Worm (Caenorhabditis elegans): ENCODE data around the gene ubh-4.

The ubh-4 gene

DNA sequence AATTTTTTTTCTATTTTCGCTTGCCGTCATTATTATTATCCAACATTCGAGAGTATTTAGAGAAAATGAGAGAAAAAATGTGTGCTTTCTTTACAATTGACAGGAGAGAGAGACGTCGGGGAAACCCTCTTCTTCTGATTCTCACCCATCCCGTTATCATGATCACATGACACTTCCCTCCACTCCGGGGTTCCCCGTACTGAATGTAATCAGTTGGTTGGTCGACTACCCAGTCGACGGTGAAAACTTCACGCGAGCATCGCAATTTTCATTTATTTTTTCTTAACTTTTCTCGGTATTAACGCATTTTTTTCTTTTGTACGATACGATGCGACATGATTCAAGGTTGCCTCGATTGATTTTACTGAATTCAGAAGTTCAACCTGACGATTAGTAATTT is 23.2 kb downstream of the ubh-4 start:
- TF ChIP-seq ama-1 (optimal IDR thresholded peaks at IDR 0.05) (peak; percentile 81), snpc-4 (tag; optimal IDR thresholded peaks at IDR 0.05) (no peak), ceh-28 (tag; optimal IDR thresholded peaks at IDR 0.05) (peak; percentile 4), nhr-43 (tag; optimal IDR thresholded peaks at IDR 0.05; ENCODE audit: poor library complexity, severe bottlenecking) (peak; percentile 47), nhr-23 (tag; optimal IDR thresholded peaks at IDR 0.05) (peak; percentile 1), aly-2 (tag; optimal IDR thresholded peaks at IDR 0.05) (no peak), elt-3 (tag; optimal IDR thresholded peaks at IDR 0.05) (peak in 1 of 3 experiments; percentile 5), ztf-11 (tag; optimal IDR thresholded peaks at IDR 0.05) (no peak), pha-4 (tag; optimal IDR thresholded peaks at IDR 0.05) (peak; percentile 23), fkh-10 (GFP tag; optimal IDR thresholded peaks at IDR 0.05) (no peak), pqm-1 (tag; optimal IDR thresholded peaks at IDR 0.05) (peak; percentile 70), sea-2 (GFP tag; optimal IDR thresholded peaks at IDR 0.05) (no peak), nfya-1 (tag; optimal IDR thresholded peaks at IDR 0.05; ENCODE audit: insufficient read depth) (peak; percentile 57), lin-39 (tag; optimal IDR thresholded peaks at IDR 0.05) (no peak), elt-2 (tag; optimal IDR thresholded peaks at IDR 0.05) (peak; percentile 68), nhr-77 (tag; optimal IDR thresholded peaks at IDR 0.05) (no peak), jun-1 (tag; optimal IDR thresholded peaks at IDR 0.05) (peak; percentile 26)

DNA sequence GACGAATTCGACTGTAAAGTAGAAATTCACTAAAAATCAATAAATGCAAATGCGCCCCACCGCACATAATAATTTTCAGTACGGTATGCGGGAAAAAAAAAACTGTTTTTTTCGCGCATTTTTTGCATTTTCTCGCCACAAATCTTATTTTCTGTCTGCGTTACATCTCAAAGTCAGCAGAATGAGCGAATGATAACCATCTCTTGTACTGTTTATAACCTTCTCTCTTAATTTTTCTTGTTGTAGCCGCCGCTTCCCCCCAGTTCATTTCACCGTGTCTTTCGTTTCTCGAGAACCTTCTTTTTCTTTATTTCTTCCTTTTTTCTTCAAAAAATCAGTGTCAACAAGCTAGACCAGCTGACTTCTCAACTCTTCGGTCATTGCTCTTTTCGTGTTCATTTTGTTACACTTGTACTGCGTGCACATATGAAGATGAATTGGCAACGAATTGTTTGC is 23.9 kb downstream of the ubh-4 start:
- TF ChIP-seq lsy-12 (tag; optimal IDR thresholded peaks at IDR 0.05) (peak; percentile 30), ZK546.5 (tag; optimal IDR thresholded peaks at IDR 0.05) (no peak), nhr-25 (tag; optimal IDR thresholded peaks at IDR 0.05) (peak; percentile 15), ama-1 (optimal IDR thresholded peaks at IDR 0.05) (peak; percentile 72), ceh-82 (tag; optimal IDR thresholded peaks at IDR 0.05) (no peak), pha-4 (tag; optimal IDR thresholded peaks at IDR 0.05) (peak; percentile 94), nhr-28 (tag; optimal IDR thresholded peaks at IDR 0.05) (no peak), nhr-43 (tag; optimal IDR thresholded peaks at IDR 0.05; ENCODE audit: poor library complexity, severe bottlenecking) (peak; percentile 59), skn-1 (tag; optimal IDR thresholded peaks at IDR 0.05) (no peak), elt-1 (tag; optimal IDR thresholded peaks at IDR 0.05) (peak; percentile 37)

ce11 chrII:8012071-8013031 is 27.0 kb downstream of the ubh-4 start, which contains the start of gene DH11.2:
TSS of gene DH11.2 (plus strand) at chrII:8012816.
- TF ChIP-seq elt-2 (tag; optimal IDR thresholded peaks at IDR 0.05) (peak; percentile 29), ama-1 (optimal IDR thresholded peaks at IDR 0.05) (peak; percentile 56), pqm-1 (tag; optimal IDR thresholded peaks at IDR 0.05) (peak; percentile 65), pha-4 (tag; optimal IDR thresholded peaks at IDR 0.05) (peak; percentile 76), elt-3 (tag; optimal IDR thresholded peaks at IDR 0.05) (no peak), lin-39 (tag; optimal IDR thresholded peaks at IDR 0.05) (no peak)

- TF ChIP-seq zag-1 (tag; optimal IDR thresholded peaks at IDR 0.05) (no peak), ceh-28 (tag; optimal IDR thresholded peaks at IDR 0.05) (no peak), nhr-76 (tag; optimal IDR thresholded peaks at IDR 0.05) (no peak), elt-3 (tag; optimal IDR thresholded peaks at IDR 0.05) (no peak), mdl-1 (tag; optimal IDR thresholded peaks at IDR 0.05) (no peak), ZK546.5 (tag; optimal IDR thresholded peaks at IDR 0.05) (no peak), nhr-28 (tag; optimal IDR thresholded peaks at IDR 0.05) (no peak), fkh-10 (GFP tag; optimal IDR thresholded peaks at IDR 0.05) (no peak), fkh-2 (tag; optimal IDR thresholded peaks at IDR 0.05) (no peak), hmg-11 (tag; optimal IDR thresholded peaks at IDR 0.05) (no peak), ztf-4 (tag; optimal IDR thresholded peaks at IDR 0.05) (no peak), aly-2 (tag; optimal IDR thresholded peaks at IDR 0.05) (no peak), nhr-67 (tag; optimal IDR thresholded peaks at IDR 0.05) (no peak), elt-2 (tag; optimal IDR thresholded peaks at IDR 0.05) (no peak), jun-1 (tag; optimal IDR thresholded peaks at IDR 0.05) (no peak)
Measured at ce11 chrII:8008334-8008733, 31.1 kb downstream of the ubh-4 start, which contains the start of gene glna-2. TSS of gene glna-2 (plus strand) at chrII:8008634.

DNA sequence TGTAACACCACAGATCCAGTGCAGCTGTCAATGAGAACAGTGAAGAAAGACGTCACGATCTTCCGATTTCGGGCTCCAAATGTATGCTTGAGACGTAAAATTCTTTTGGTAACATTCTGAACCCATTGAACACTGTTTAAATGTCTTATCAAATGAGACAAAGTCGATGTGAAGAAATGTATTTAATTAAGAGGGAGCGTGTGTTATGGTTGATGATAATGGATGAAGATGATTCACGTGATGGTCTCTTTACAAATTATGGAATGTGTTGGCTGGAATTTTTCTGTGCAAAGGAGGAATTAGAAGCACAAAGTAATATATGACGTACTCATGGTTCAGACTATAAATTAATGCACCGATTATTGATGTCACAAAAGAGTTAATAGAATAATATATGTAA is 32.4 kb downstream of the ubh-4 start:
- peak; percentile 3 for TF ChIP-seq elt-2 (tag; optimal IDR thresholded peaks at IDR 0.05)
- no peak for TF ChIP-seq nhr-12 (tag; optimal IDR thresholded peaks at IDR 0.05)
- TF ChIP-seq pqm-1 (tag; optimal IDR thresholded peaks at IDR 0.05) = peak; percentile 67
- TF ChIP-seq mdl-1 (tag; optimal IDR thresholded peaks at IDR 0.05) = no peak
